Fruit fly (Drosophila melanogaster) whole organism, embryonic: ENCODE data around the gene CG32813.
A peak's percentile ranks its signal among the peaks of the same experiment; 100 is the strongest.

ENCODE experiments used
- Adf1 ChIP-seq: fragments of 200-800 bp; sonication (Bioruptor generic); IDR thresholded peaks from 2 replicates; pipeline ENCODE4 v1.3.6; 2022; ENCODE audit warnings: missing biosample characterization, missing genetic modification characterization
- C15 ChIP-seq: fragments of 200-800 bp; sonication (Bioruptor generic); IDR thresholded peaks from 3 replicates; pipeline ENCODE4 v1.3.6; 2022; ENCODE audit warnings: missing biosample characterization, missing genetic modification characterization
- CG10147 ChIP-seq: fragments of 200-800 bp; sonication (Bioruptor generic); optimal IDR thresholded peaks from 2 replicates; lab custom pipeline; 2019; ENCODE audit warnings: missing biosample characterization, mild to moderate bottlenecking, missing genetic modification characterization, moderate library complexity
- CG10321 ChIP-seq: fragments of 200-800 bp; sonication (Bioruptor generic); IDR thresholded peaks from 2 replicates; pipeline ENCODE4 v1.3.6; 2022; ENCODE audit warnings: missing biosample characterization, missing genetic modification characterization
- CG11093 ChIP-seq: fragments of 200-800 bp; sonication (Bioruptor generic); IDR thresholded peaks from 3 replicates; pipeline ENCODE4 v1.3.6; 2022; ENCODE audit warnings: missing biosample characterization, missing genetic modification characterization
- CG13424 ChIP-seq: fragments of 200-800 bp; sonication (Bioruptor generic); optimal IDR thresholded peaks from 2 replicates; lab custom pipeline; 2019; ENCODE audit warnings: missing biosample characterization, mild to moderate bottlenecking, missing genetic modification characterization, moderate library complexity
- CG14441 ChIP-seq: fragments of 200-800 bp; sonication (Bioruptor generic); IDR thresholded peaks from 2 replicates; pipeline ENCODE4 v1.3.6; 2022; ENCODE audit warnings: missing biosample characterization, missing genetic modification characterization
- CG2889 ChIP-seq: fragments of 200-800 bp; sonication (Bioruptor generic); IDR thresholded peaks from 3 replicates; pipeline ENCODE4 v1.3.6; 2022; ENCODE audit warnings: missing biosample characterization, missing genetic modification characterization
- CG30020 ChIP-seq: fragments of 200-800 bp; optimal IDR thresholded peaks from 2 replicates; lab custom pipeline; 2019; ENCODE audit warnings: missing biosample characterization, mild to moderate bottlenecking, missing genetic modification characterization, moderate library complexity
- CG30403 ChIP-seq: fragments of 200-800 bp; sonication (Bioruptor generic); optimal IDR thresholded peaks from 3 replicates; lab custom pipeline; 2016; ENCODE audit warnings: missing biosample characterization, missing genetic modification characterization
- CG31388 ChIP-seq: fragments of 200-800 bp; sonication (Bioruptor generic); optimal IDR thresholded peaks from 2 replicates; lab custom pipeline; 2016; ENCODE audit warnings: missing biosample characterization, missing genetic modification characterization
- CG34224 ChIP-seq: fragments of 200-800 bp; sonication (Bioruptor generic); IDR thresholded peaks from 3 replicates; pipeline ENCODE4 v1.3.6; 2022; ENCODE audit warnings: missing biosample characterization, missing genetic modification characterization; ENCODE audit not compliant: partially characterized antibody
- CG43689 ChIP-seq: fragments of 200-800 bp; sonication (Bioruptor generic); IDR thresholded peaks from 2 replicates; pipeline ENCODE4 v1.3.6; 2022; ENCODE audit warnings: missing biosample characterization, missing genetic modification characterization
- CG4404 ChIP-seq: fragments of 200-800 bp; sonication (Bioruptor generic); IDR thresholded peaks from 2 replicates; pipeline ENCODE4 v1.3.6; 2022; ENCODE audit warnings: missing biosample characterization, missing genetic modification characterization
- CG4424 ChIP-seq: fragments of 200-800 bp; sonication (Bioruptor generic); optimal IDR thresholded peaks from 3 replicates; lab custom pipeline; 2016; ENCODE audit warnings: missing biosample characterization, missing genetic modification characterization
- CG4730 ChIP-seq: fragments of 200-800 bp; sonication (Bioruptor generic); IDR thresholded peaks from 2 replicates; pipeline ENCODE4 v1.3.6; 2022; ENCODE audit warnings: missing biosample characterization, missing genetic modification characterization
- CG5245 ChIP-seq: fragments of 200-800 bp; sonication (Bioruptor generic); optimal IDR thresholded peaks from 3 replicates; lab custom pipeline; 2016; ENCODE audit warnings: missing biosample characterization, missing genetic modification characterization
- CG7372 ChIP-seq: fragments of 200-800 bp; sonication (Bioruptor generic); IDR thresholded peaks from 2 replicates; pipeline ENCODE4 v1.3.6; 2022; ENCODE audit warnings: missing biosample characterization, missing genetic modification characterization
- CG9727 ChIP-seq: fragments of 200-800 bp; sonication (Bioruptor generic); optimal IDR thresholded peaks from 3 replicates; lab custom pipeline; 2017; ENCODE audit warnings: missing biosample characterization, mild to moderate bottlenecking, missing genetic modification characterization
- CG9817 ChIP-seq: fragments of 200-800 bp; sonication (Bioruptor generic); optimal IDR thresholded peaks from 2 replicates; lab custom pipeline; 2018; ENCODE audit warnings: missing biosample characterization, mild to moderate bottlenecking, missing genetic modification characterization, moderate library complexity
- CG9876 ChIP-seq: fragments of 200-800 bp; sonication (Bioruptor generic); optimal IDR thresholded peaks from 2 replicates; lab custom pipeline; 2016; ENCODE audit warnings: missing biosample characterization, missing genetic modification characterization
- CrebB ChIP-seq: fragments of 200-800 bp; sonication (Bioruptor generic); optimal IDR thresholded peaks from 3 replicates; lab custom pipeline; 2018; ENCODE audit warnings: missing biosample characterization, mild to moderate bottlenecking, missing genetic modification characterization
- Dref ChIP-seq: fragments of 200-800 bp; sonication (Bioruptor generic); IDR thresholded peaks from 2 replicates; pipeline ENCODE4 v1.3.6; 2022; ENCODE audit warnings: missing biosample characterization, missing genetic modification characterization
- Gsc ChIP-seq: fragments of 200-800 bp; sonication (Bioruptor generic); IDR thresholded peaks from 2 replicates; pipeline ENCODE4 v1.3.6; 2022; ENCODE audit warnings: missing biosample characterization, missing genetic modification characterization
- Hmx ChIP-seq: fragments of 200-800 bp; sonication (Bioruptor generic); optimal IDR thresholded peaks from 2 replicates; lab custom pipeline; 2016; ENCODE audit warnings: missing biosample characterization, missing genetic modification characterization
- NC2α ChIP-seq: fragments of 200-800 bp; sonication (Bioruptor generic); optimal IDR thresholded peaks from 2 replicates; lab custom pipeline; 2016; ENCODE audit warnings: missing biosample characterization, missing genetic modification characterization
- Side ChIP-seq: fragments of 200-800 bp; sonication (Bioruptor generic); optimal IDR thresholded peaks from 2 replicates; lab custom pipeline; 2016; ENCODE audit warnings: missing biosample characterization, missing genetic modification characterization
- Six4 ChIP-seq: fragments of 200-800 bp; sonication (Bioruptor generic); optimal IDR thresholded peaks from 2 replicates; lab custom pipeline; 2016; ENCODE audit warnings: missing biosample characterization, missing genetic modification characterization
- Sox102F ChIP-seq: fragments of 200-800 bp; sonication (Bioruptor generic); optimal IDR thresholded peaks from 2 replicates; lab custom pipeline; 2018; ENCODE audit warnings: missing biosample characterization, mild to moderate bottlenecking, missing genetic modification characterization, moderate library complexity
- Xrp1 ChIP-seq: fragments of 200-800 bp; sonication (Bioruptor generic); IDR thresholded peaks from 2 replicates; pipeline ENCODE4 v1.3.6; 2022; ENCODE audit warnings: missing biosample characterization, missing genetic modification characterization
- ash1 ChIP-seq: fragments of 200-800 bp; sonication (Bioruptor generic); optimal IDR thresholded peaks from 2 replicates; lab custom pipeline; 2018; ENCODE audit warnings: missing biosample characterization, mild to moderate bottlenecking, missing genetic modification characterization
- corto ChIP-seq: fragments of 200-800 bp; sonication (Bioruptor generic); optimal IDR thresholded peaks from 2 replicates; lab custom pipeline; 2016; ENCODE audit warnings: missing biosample characterization, mild to moderate bottlenecking, missing genetic modification characterization, moderate library complexity
- danr ChIP-seq: fragments of 200-800 bp; sonication (Bioruptor generic); IDR thresholded peaks from 2 replicates; pipeline ENCODE4 v1.3.6; 2022; ENCODE audit warnings: missing biosample characterization, missing genetic modification characterization
- dpn ChIP-seq, 2 experiments: fragments of 200-800 bp; sonication (Bioruptor generic); optimal IDR thresholded peaks; 3 replicates each; lab custom pipeline; 2016; ENCODE audit warnings: missing biosample characterization in 2 of 2, missing genetic modification characterization in 2 of 2
- fu2 ChIP-seq: fragments of 200-800 bp; sonication (Bioruptor generic); optimal IDR thresholded peaks from 2 replicates; lab custom pipeline; 2016; ENCODE audit warnings: missing biosample characterization, missing genetic modification characterization
- insv ChIP-seq, 2 experiments: fragments of 200-800 bp; sonication (Bioruptor generic); optimal IDR thresholded peaks; 3 replicates each; lab custom pipeline; 2016 to 2018; ENCODE audit warnings: missing biosample characterization in 2 of 2, missing genetic modification characterization in 2 of 2
- lbe ChIP-seq: fragments of 200-800 bp; sonication (Bioruptor generic); optimal IDR thresholded peaks from 2 replicates; lab custom pipeline; 2016; ENCODE audit warnings: missing biosample characterization, mild to moderate bottlenecking, missing genetic modification characterization
- maf-S ChIP-seq: fragments of 200-800 bp; sonication (Bioruptor generic); optimal IDR thresholded peaks from 2 replicates; lab custom pipeline; 2016; ENCODE audit warnings: missing biosample characterization, missing genetic modification characterization
- nerfin-1 ChIP-seq: fragments of 200-800 bp; sonication (Bioruptor generic); optimal IDR thresholded peaks from 3 replicates; lab custom pipeline; 2019; ENCODE audit warnings: missing biosample characterization, mild to moderate bottlenecking, missing genetic modification characterization, moderate library complexity
- phol ChIP-seq: fragments of 200-800 bp; sonication (Bioruptor generic); optimal IDR thresholded peaks from 3 replicates; lab custom pipeline; 2018; ENCODE audit warnings: missing biosample characterization, mild to moderate bottlenecking, missing genetic modification characterization, moderate library complexity
- psq ChIP-seq: fragments of 200-800 bp; sonication (Bioruptor generic); optimal IDR thresholded peaks from 2 replicates; lab custom pipeline; 2017; ENCODE audit warnings: missing biosample characterization, missing genetic modification characterization
- scrt ChIP-seq: fragments of 200-800 bp; sonication (Bioruptor generic); optimal IDR thresholded peaks from 2 replicates; lab custom pipeline; 2018; ENCODE audit warnings: missing biosample characterization, mild to moderate bottlenecking, missing genetic modification characterization, moderate library complexity
- sim ChIP-seq: fragments of 200-800 bp; sonication (Bioruptor generic); IDR thresholded peaks from 2 replicates; pipeline ENCODE4 v1.3.6; 2022; ENCODE audit warnings: missing biosample characterization, missing genetic modification characterization
- sisA ChIP-seq: fragments of 200-800 bp; sonication (Bioruptor generic); IDR thresholded peaks from 2 replicates; pipeline ENCODE4 v1.3.6; 2022; ENCODE audit warnings: missing biosample characterization, missing genetic modification characterization
- slp2 ChIP-seq: fragments of 200-800 bp; sonication (Bioruptor generic); optimal IDR thresholded peaks from 2 replicates; lab custom pipeline; 2016; ENCODE audit warnings: missing biosample characterization, missing genetic modification characterization
- sqz ChIP-seq: fragments of 200-800 bp; sonication (Bioruptor generic); optimal IDR thresholded peaks from 3 replicates; lab custom pipeline; 2018; ENCODE audit warnings: missing biosample characterization, mild to moderate bottlenecking, missing genetic modification characterization
- tap ChIP-seq: fragments of 200-800 bp; optimal IDR thresholded peaks from 3 replicates; lab custom pipeline; 2019; ENCODE audit warnings: missing biosample characterization, mild to moderate bottlenecking, missing genetic modification characterization, moderate library complexity
- tll ChIP-seq, 2 experiments: fragments of 200-800 bp in 1 of 2; fragments of >200 bp in 1 of 2; sonication (Bioruptor generic) in 1 of 2; optimal IDR thresholded peaks; 2 replicates each; lab custom pipeline; 2017 to 2019; ENCODE audit warnings: missing biosample characterization in 2 of 2, missing genetic modification characterization in 2 of 2, mild to moderate bottlenecking in 1 of 2, moderate library complexity in 1 of 2
- unpg ChIP-seq: fragments of 200-800 bp; sonication (Bioruptor generic); optimal IDR thresholded peaks from 3 replicates; lab custom pipeline; 2018; ENCODE audit warnings: missing biosample characterization, mild to moderate bottlenecking, missing genetic modification characterization, moderate library complexity
- wek ChIP-seq: fragments of 200-800 bp; sonication (Bioruptor generic); optimal IDR thresholded peaks from 3 replicates; lab custom pipeline; 2018; ENCODE audit warnings: missing biosample characterization, mild to moderate bottlenecking, missing genetic modification characterization, moderate library complexity

The CG32813 gene

DNA sequence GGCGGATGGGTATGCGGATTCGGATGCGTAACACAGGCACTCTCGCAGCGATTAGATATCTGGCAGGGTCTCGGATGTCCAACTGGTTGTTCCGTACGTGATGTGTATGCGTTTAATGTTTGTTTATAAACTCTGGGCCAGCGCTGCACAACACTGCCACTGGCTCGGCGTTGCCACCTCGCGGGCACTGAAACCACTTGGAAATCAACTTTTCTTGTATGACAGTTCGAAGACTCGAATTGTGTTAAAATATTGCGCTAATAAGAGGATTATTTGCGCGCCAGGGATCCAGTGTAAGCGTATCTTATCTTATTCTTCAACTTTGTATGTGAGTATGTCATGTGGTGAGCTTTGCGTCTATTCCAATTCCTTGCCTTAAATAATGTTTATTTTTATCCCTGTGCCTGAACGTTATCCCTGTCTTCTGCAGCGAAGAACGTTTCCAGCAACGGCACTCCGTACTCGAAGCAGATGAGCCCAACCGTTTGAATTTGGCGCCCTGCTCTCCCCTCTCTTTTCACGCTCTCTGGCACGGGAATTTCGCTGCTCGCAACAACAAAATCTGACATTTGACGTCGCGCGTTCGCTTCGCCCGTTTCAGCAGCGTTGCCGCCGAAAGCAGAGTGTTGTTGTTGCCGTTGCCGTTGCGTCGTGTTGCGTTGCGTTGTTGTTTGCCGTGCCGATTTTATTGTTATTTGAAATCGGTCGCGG, at the start of gene CG32813, which contains the start of gene CG3719 (continued):
- TF ChIP-seq maf-S (GFP tag; lab: Kevin White, UChicago): peak; percentile 8
- TF ChIP-seq sqz (GFP tag; lab: Kevin White, UChicago): no peak
- TF ChIP-seq CG30020 (tag; lab: Kevin White, UChicago): peak; percentile 14
- no peak for TF ChIP-seq wek (GFP tag; lab: Kevin White, UChicago)
- TF ChIP-seq fu2 (GFP tag; lab: Kevin White, UChicago): peak; percentile 52
- peak; percentile 35 for TF ChIP-seq CG30403
- peak; percentile 52 for TF ChIP-seq Side (GFP tag; lab: Kevin White, UChicago)
- no peak for TF ChIP-seq corto (GFP tag; lab: Kevin White, UChicago)
- no peak for TF ChIP-seq nerfin-1 (tag; lab: Kevin White, UChicago)
- no peak for TF ChIP-seq slp2 (GFP tag; lab: Kevin White, UChicago)
- peak; percentile 40 for TF ChIP-seq CG13424 (tag; lab: Kevin White, UChicago)
- TF ChIP-seq CrebB (tag; lab: Kevin White, UChicago): no peak
- no peak; the same call in 1 of the 2 replicates for TF ChIP-seq CG4730 (GFP tag; lab: Robert Waterston, UW)
- no peak for TF ChIP-seq tap (tag; lab: Kevin White, UChicago)
- no peak for TF ChIP-seq CG10147
- TF ChIP-seq Dref: peak; percentile 41; the same call in 1 of the 2 replicates
- no peak for TF ChIP-seq ash1
- no peak for TF ChIP-seq Hmx
- TF ChIP-seq CG2889 (GFP tag; lab: Robert Waterston, UW): no peak
- no peak for TF ChIP-seq danr (GFP tag; lab: Robert Waterston, UW)
- TF ChIP-seq dpn (GFP tag; optimal IDR thresholded peaks at IDR 0.05; lab: Kevin White, UChicago): peak; percentile 23 to 44
- TF ChIP-seq Sox102F (GFP tag; lab: Kevin White, UChicago): no peak
- TF ChIP-seq CG14441: no peak
- no peak for TF ChIP-seq C15 (GFP tag; lab: Robert Waterston, UW)
- no peak for TF ChIP-seq CG9727 (GFP tag; lab: Kevin White, UChicago)
- TF ChIP-seq CG4404: no peak
- TF ChIP-seq NC2α (GFP tag; lab: Kevin White, UChicago): no peak
- 0 out of 2 replicates have a peak, but pooled peaks have one; percentile 14 for TF ChIP-seq sisA
- no peak for TF ChIP-seq psq (GFP tag; lab: Kevin White, UChicago)
- no peak for TF ChIP-seq CG10321
- TF ChIP-seq Adf1 (GFP tag; lab: Robert Waterston, UW): 0 out of 2 replicates have a peak, but pooled peaks have one; percentile 21
- no peak for TF ChIP-seq Gsc (GFP tag; lab: Robert Waterston, UW)
- TF ChIP-seq Six4 (GFP tag; lab: Kevin White, UChicago): no peak
- no peak for TF ChIP-seq sim (GFP tag; lab: Robert Waterston, UW)
- no peak for TF ChIP-seq CG31388 (GFP tag; lab: Kevin White, UChicago)
- no peak for TF ChIP-seq CG11093
- no peak for TF ChIP-seq CG43689
- no peak for TF ChIP-seq tll (GFP tag; optimal IDR thresholded peaks at IDR 0.05; lab: Kevin White, UChicago)
- peak; percentile 89 for TF ChIP-seq scrt (GFP tag; lab: Kevin White, UChicago)
- TF ChIP-seq CG4424 (GFP tag; lab: Kevin White, UChicago): peak; percentile 19
- no peak for TF ChIP-seq lbe (GFP tag; lab: Kevin White, UChicago)
- no peak for TF ChIP-seq CG9876 (GFP tag; lab: Kevin White, UChicago)
- TF ChIP-seq Xrp1 (GFP tag; lab: Robert Waterston, UW): peak; percentile 31; the same call in 1 of the 2 replicates
- peak; percentile 25 for TF ChIP-seq phol (tag; lab: Kevin White, UChicago)
- TF ChIP-seq CG9817 (tag; lab: Kevin White, UChicago): peak; percentile 49
- peak in 1 of 2 experiments; percentile 86 for TF ChIP-seq insv (GFP tag; optimal IDR thresholded peaks at IDR 0.05; lab: Kevin White, UChicago)
- TF ChIP-seq CG5245: peak; percentile 26
- TF ChIP-seq CG34224: no peak
- TF ChIP-seq CG7372: no peak
- no peak for TF ChIP-seq unpg (GFP tag; lab: Kevin White, UChicago)
